Fruit fly (Drosophila melanogaster): ENCODE results near the gene Cph.

Cph gene

dm6 chrX:7241985-7242627 is 104.6 kb downstream of the Cph start:
- peak; percentile 4 to 12 for TF ChIP-seq Trl (optimal IDR thresholded peaks at IDR 0.05)
- TF ChIP-seq Trl (GFP tag; optimal IDR thresholded peaks at IDR 0.05) = peak; percentile 87
- TF ChIP-seq gsb (GFP tag; IDR thresholded peaks at IDR 0.05) = peak; percentile 69
- peak; percentile 85 for TF ChIP-seq CG17802 (tag; optimal IDR thresholded peaks at IDR 0.05)
- TF ChIP-seq CG11504 (tag; optimal IDR thresholded peaks at IDR 0.05) = peak; percentile 70
- peak; percentile 84 for TF ChIP-seq stc (GFP tag; IDR thresholded peaks at IDR 0.05)
- peak; percentile 84 for TF ChIP-seq CG6175 (GFP tag; IDR thresholded peaks at IDR 0.05)
- no peak for TF ChIP-seq sd (tag; optimal IDR thresholded peaks at IDR 0.05)
- peak; percentile 80; the same call in 2 of the 3 replicates for TF ChIP-seq ken (GFP tag; IDR thresholded peaks at IDR 0.05)
- TF ChIP-seq CG16815 (GFP tag; optimal IDR thresholded peaks at IDR 0.05) = peak; percentile 52
- no peak for TF ChIP-seq sna (GFP tag; IDR thresholded peaks at IDR 0.05; ENCODE audit: partially characterized antibody)
- TF ChIP-seq dati (GFP tag; IDR thresholded peaks at IDR 0.05) = peak; percentile 73
- TF ChIP-seq CG4404 (GFP tag; IDR thresholded peaks at IDR 0.05) = peak; percentile 45; the same call in 1 of the 2 replicates
- TF ChIP-seq maf-S (GFP tag; optimal IDR thresholded peaks at IDR 0.05) = peak; percentile 75
- TF ChIP-seq cato (GFP tag; optimal IDR thresholded peaks at IDR 0.05; ENCODE audit: borderline replicate concordance) = peak; percentile 77
- peak; percentile 79 for TF ChIP-seq Camta (GFP tag; optimal IDR thresholded peaks at IDR 0.05)
- peak; percentile 85 for TF ChIP-seq CG17328 (GFP tag; IDR thresholded peaks at IDR 0.05)
- TF ChIP-seq Max (GFP tag; optimal IDR thresholded peaks at IDR 0.05) = peak; percentile 32
- TF ChIP-seq vnd (GFP tag; IDR thresholded peaks at IDR 0.05; ENCODE audit: partially characterized antibody) = no peak
- TF ChIP-seq gt (GFP tag; IDR thresholded peaks at IDR 0.05) = no peak
- TF ChIP-seq CG4617 (GFP tag; optimal IDR thresholded peaks at IDR 0.05; ENCODE audit: borderline replicate concordance) = peak; percentile 44
- no peak for TF ChIP-seq CG18476 (GFP tag; optimal IDR thresholded peaks at IDR 0.05)
- no peak for TF ChIP-seq run (tag; optimal IDR thresholded peaks at IDR 0.05)
- peak; percentile 59 for TF ChIP-seq Elba2 (GFP tag; optimal IDR thresholded peaks at IDR 0.05)
- TF ChIP-seq CG2199 (GFP tag; IDR thresholded peaks at IDR 0.05) = peak; percentile 92
- TF ChIP-seq phol (tag; optimal IDR thresholded peaks at IDR 0.05) = peak; percentile 78
- TF ChIP-seq ttk (GFP tag; IDR thresholded peaks at IDR 0.05) = peak; percentile 78
- peak; percentile 32 for TF ChIP-seq CG12155 (GFP tag; optimal IDR thresholded peaks at IDR 0.05)
- TF ChIP-seq CG9215 (GFP tag; IDR thresholded peaks at IDR 0.05) = 0 out of 2 replicates have a peak, but pooled peaks have one; percentile 23
- TF ChIP-seq Bgb (GFP tag; IDR thresholded peaks at IDR 0.05; ENCODE audit: partially characterized antibody) = no peak
- TF ChIP-seq ci (GFP tag; IDR thresholded peaks at IDR 0.05) = peak; percentile 97
- peak; percentile 83 for TF ChIP-seq Hsf (GFP tag; optimal IDR thresholded peaks at IDR 0.05)
- TF ChIP-seq ara (GFP tag; IDR thresholded peaks at IDR 0.05) = peak; percentile 73
- TF ChIP-seq HLHmδ (GFP tag; optimal IDR thresholded peaks at IDR 0.05) = peak; percentile 78
- TF ChIP-seq Dfd (GFP tag; optimal IDR thresholded peaks at IDR 0.05) = no peak
- peak; percentile 63 for TF ChIP-seq crol (GFP tag; IDR thresholded peaks at IDR 0.05)
- peak; percentile 59 for TF ChIP-seq Chrac-16 (GFP tag; optimal IDR thresholded peaks at IDR 0.05)
- TF ChIP-seq CG42726 (GFP tag; IDR thresholded peaks at IDR 0.05; ENCODE audit: partially characterized antibody) = no peak; the same call in 1 of the 2 replicates
- no peak for TF ChIP-seq exex (tag; optimal IDR thresholded peaks at IDR 0.05)
- peak; percentile 60 for TF ChIP-seq NK7.1 (GFP tag; optimal IDR thresholded peaks at IDR 0.05)
- peak; percentile 46 for TF ChIP-seq Spps (tag; optimal IDR thresholded peaks at IDR 0.05)
- peak; percentile 25; the same call in 1 of the 2 replicates for TF ChIP-seq CkIIα-i1 (GFP tag; IDR thresholded peaks at IDR 0.05)
- TF ChIP-seq Ptx1 (GFP tag; IDR thresholded peaks at IDR 0.05) = peak; percentile 77
- peak; percentile 86 for TF ChIP-seq CG18619 (GFP tag; optimal IDR thresholded peaks at IDR 0.05)
- TF ChIP-seq CG3281 (GFP tag; optimal IDR thresholded peaks at IDR 0.05) = peak; percentile 82
- TF ChIP-seq trem (tag; optimal IDR thresholded peaks at IDR 0.05) = peak; percentile 60
- TF ChIP-seq schlank (tag; optimal IDR thresholded peaks at IDR 0.05) = peak; percentile 55
- TF ChIP-seq crp (GFP tag; optimal IDR thresholded peaks at IDR 0.05) = peak in 1 of 2 experiments; percentile 42
- peak; percentile 75 for TF ChIP-seq CG17385 (GFP tag; optimal IDR thresholded peaks at IDR 0.05)
- TF ChIP-seq Dref (GFP tag; IDR thresholded peaks at IDR 0.05) = 0 out of 2 replicates have a peak, but pooled peaks have one; percentile 5
